Worm (Caenorhabditis elegans) whole organism, early embryonic: ENCODE data around the gene srx-46.

ENCODE experiments used
- ets-7 ChIP-seq: sonication (generic microtip); optimal IDR thresholded peaks from 2 replicates; lab custom pipeline; 2016; ENCODE audit warnings: missing genotype, missing genetic modification characterization, missing compliant biosample characterization
- flt-1 ChIP-seq: fragments of 200-800 bp; sonication (Bioruptor generic); IDR thresholded peaks from 2 replicates; pipeline ENCODE4 v1.3.6; 2022; ENCODE audit warnings: missing genetic modification characterization, missing compliant biosample characterization

DNA sequence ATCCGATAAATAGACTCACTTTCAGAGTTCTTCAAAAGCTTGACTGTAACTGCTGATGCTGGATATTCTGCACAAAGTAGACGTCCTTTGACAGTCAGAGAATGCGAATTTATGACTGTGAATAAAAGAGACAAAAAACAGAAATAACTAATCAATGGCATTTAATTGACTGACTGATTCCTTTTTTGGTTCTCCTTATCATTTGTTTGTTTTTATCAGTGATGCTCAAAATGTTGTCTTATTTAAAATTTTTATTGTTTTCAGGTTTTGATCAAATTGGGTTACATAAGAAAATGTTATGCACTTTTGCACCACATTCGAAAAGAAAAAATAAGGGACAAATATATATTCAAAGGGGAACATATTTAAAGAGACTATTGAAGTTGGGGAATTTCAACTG lies 3.3 kb downstream of the srx-46 start, which contains the start of gene ttr-49:
- TF ChIP-seq ets-7 (tag; lab: Kevin White, UChicago) (no peak), flt-1 (GFP tag; lab: Robert Waterston, UW) (no peak)
